Worm (Caenorhabditis elegans) whole organism, L1 larva: Measurements from ENCODE around the gene F19F10.11.

ENCODE experiments used
- elt-2 ChIP-seq: sonication (generic microtip); optimal IDR thresholded peaks from 2 replicates; lab custom pipeline; 2016; ENCODE audit warnings: missing genetic modification characterization, mild to moderate bottlenecking, inconsistent platforms, missing compliant biosample characterization, missing genetic modification reagents
- mdl-1 ChIP-seq, 2 experiments: fragments of 150-350 bp; optimal IDR thresholded peaks; 2 replicates each; lab custom pipeline; 2014 to 2017; ENCODE audit warnings: missing biosample characterization in 2 of 2, missing genetic modification characterization in 2 of 2, inconsistent platforms in 1 of 2
- nhr-11 ChIP-seq: fragments of 150-350 bp; optimal IDR thresholded peaks from 2 replicates; lab custom pipeline; 2014; ENCODE audit warnings: missing biosample characterization, missing genetic modification characterization
- snu-23 ChIP-seq: sonication (generic microtip); optimal IDR thresholded peaks from 2 replicates; lab custom pipeline; 2016; ENCODE audit warnings: missing genetic modification characterization, missing compliant biosample characterization
- tlp-1 ChIP-seq: fragments of 150-350 bp; optimal IDR thresholded peaks from 2 replicates; lab custom pipeline; 2014; ENCODE audit warnings: missing biosample characterization, missing genetic modification characterization
- unc-86 ChIP-seq: sonication (generic microtip); optimal IDR thresholded peaks from 2 replicates; lab custom pipeline; 2016; ENCODE audit warnings: missing genetic modification characterization, missing compliant biosample characterization
- ztf-11 ChIP-seq, 2 experiments: sonication (generic microtip); optimal IDR thresholded peaks; 2 replicates each; lab custom pipeline; 2016 to 2017; ENCODE audit warnings: missing genetic modification characterization in 2 of 2, missing biosample characterization in 1 of 2, missing compliant biosample characterization in 1 of 2
- ztf-4 ChIP-seq: fragments of 150-350 bp; optimal IDR thresholded peaks from 2 replicates; lab custom pipeline; 2014; ENCODE audit warnings: missing biosample characterization, missing genetic modification characterization

DNA sequence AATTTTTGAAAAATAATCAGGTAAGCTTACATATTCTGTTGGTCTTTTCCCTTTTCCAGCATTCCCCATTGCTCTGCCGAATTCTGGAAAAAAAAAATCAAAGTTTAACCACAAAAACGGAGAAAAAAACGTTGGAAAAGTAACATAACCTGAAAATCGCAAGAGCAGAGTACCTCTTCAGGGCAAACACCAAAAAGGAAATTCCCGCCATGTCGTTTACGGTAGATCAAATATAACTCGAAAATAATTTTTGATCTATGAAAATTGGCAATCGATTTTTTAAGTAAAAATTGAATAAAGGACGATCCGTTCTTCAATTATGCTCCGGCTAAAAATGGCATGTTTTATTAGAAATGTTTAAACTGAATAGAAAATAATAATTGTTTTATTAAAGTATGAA, 15.9 kb upstream of the F19F10.11 start, which contains the start of gene C50E3.11:
- TF ChIP-seq snu-23 (GFP tag; lab: Kevin White, UChicago) (no peak), mdl-1 (tag; optimal IDR thresholded peaks at IDR 0.05; lab: Kevin White, UChicago) (no peak), elt-2 (no peak), unc-86 (tag; lab: Kevin White, UChicago) (no peak), ztf-4 (tag; lab: Kevin White, UChicago) (no peak), ztf-11 (tag; optimal IDR thresholded peaks at IDR 0.05; lab: Kevin White, UChicago) (no peak), nhr-11 (tag; lab: Kevin White, UChicago) (no peak), tlp-1 (no peak)
